Worm (Caenorhabditis elegans): ENCODE data around the gene M02D8.2.

- TF ChIP-seq nhr-28 (tag; optimal IDR thresholded peaks at IDR 0.05) (no peak), efl-1 (optimal IDR thresholded peaks at IDR 0.05) (no peak), efl-1 (GFP tag; optimal IDR thresholded peaks at IDR 0.05 in 1 of 2) (no peak), snpc-4 (tag; optimal IDR thresholded peaks at IDR 0.05) (no peak), mep-1 (tag; optimal IDR thresholded peaks at IDR 0.05) (peak; percentile 4), lsy-2 (tag; optimal IDR thresholded peaks at IDR 0.05) (peak in 1 of 2 experiments; percentile 27), fkh-4 (tag; optimal IDR thresholded peaks at IDR 0.05; ENCODE audit: borderline replicate concordance) (no peak), unc-62 (GFP tag; optimal IDR thresholded peaks at IDR 0.05) (no peak), elt-3 (tag; optimal IDR thresholded peaks at IDR 0.05) (peak in 3 of 6 experiments; percentile 13 to 93 (median 75)), blmp-1 (tag; optimal IDR thresholded peaks at IDR 0.05) (peak; percentile 89), rnt-1 (tag; optimal IDR thresholded peaks at IDR 0.05) (no peak), lin-13 (GFP tag; optimal IDR thresholded peaks at IDR 0.05) (no peak), lin-39 (tag; optimal IDR thresholded peaks at IDR 0.05) (no peak), zag-1 (tag; optimal IDR thresholded peaks at IDR 0.05) (no peak)
These were observed 13.1 kb downstream of the M02D8.2 start for ce11 chrX:8752546-8752945.

Data from whole organism, L1 larva.